Fruit fly (Drosophila melanogaster) whole organism, adult: ENCODE results near the gene mRpL9.

ENCODE experiments used
- CG14711 ChIP-seq: fragments of 200-800 bp; sonication (Bioruptor generic); optimal IDR thresholded peaks from 2 replicates; lab custom pipeline; 2018; ENCODE audit warnings: missing biosample characterization, mild to moderate bottlenecking, missing genetic modification characterization, moderate library complexity
- CG5204 ChIP-seq: fragments of 200-800 bp; sonication (Bioruptor generic); optimal IDR thresholded peaks from 2 replicates; lab custom pipeline; 2016; ENCODE audit warnings: missing biosample characterization, missing genetic modification characterization
- CG7045 ChIP-seq: fragments of 200-800 bp; sonication (Bioruptor generic); optimal IDR thresholded peaks from 2 replicates; lab custom pipeline; 2017; ENCODE audit warnings: missing biosample characterization, mild to moderate bottlenecking, missing genetic modification characterization
- Clk ChIP-seq: fragments of 200-800 bp; sonication (Bioruptor generic); optimal IDR thresholded peaks from 2 replicates; lab custom pipeline; 2017; ENCODE audit warnings: missing biosample characterization, missing genetic modification characterization
- Hr96 ChIP-seq: fragments of 200-800 bp; sonication (Bioruptor generic); optimal IDR thresholded peaks from 2 replicates; lab custom pipeline; 2016; ENCODE audit warnings: missing biosample characterization, missing genetic modification characterization
- Mnt ChIP-seq: fragments of 200-800 bp; sonication (Bioruptor generic); optimal IDR thresholded peaks from 2 replicates; lab custom pipeline; 2016; ENCODE audit warnings: missing biosample characterization, mild to moderate bottlenecking, missing genetic modification characterization
- cnc ChIP-seq, 2 experiments: fragments of >200 bp; optimal IDR thresholded peaks; 2 replicates each; lab custom pipeline; 2017
- kay ChIP-seq: fragments of 200-800 bp; sonication (Bioruptor generic); peaks from one replicate; lab custom pipeline; 2016; ENCODE audit warnings: missing biosample characterization, missing genetic modification characterization, borderline replicate concordance
- pad ChIP-seq: fragments of 200-800 bp; sonication (Bioruptor generic); optimal IDR thresholded peaks from 3 replicates; lab custom pipeline; 2017; ENCODE audit warnings: missing biosample characterization, missing genetic modification characterization, mild to moderate bottlenecking, moderate library complexity, missing genetic modification reagents

DNA sequence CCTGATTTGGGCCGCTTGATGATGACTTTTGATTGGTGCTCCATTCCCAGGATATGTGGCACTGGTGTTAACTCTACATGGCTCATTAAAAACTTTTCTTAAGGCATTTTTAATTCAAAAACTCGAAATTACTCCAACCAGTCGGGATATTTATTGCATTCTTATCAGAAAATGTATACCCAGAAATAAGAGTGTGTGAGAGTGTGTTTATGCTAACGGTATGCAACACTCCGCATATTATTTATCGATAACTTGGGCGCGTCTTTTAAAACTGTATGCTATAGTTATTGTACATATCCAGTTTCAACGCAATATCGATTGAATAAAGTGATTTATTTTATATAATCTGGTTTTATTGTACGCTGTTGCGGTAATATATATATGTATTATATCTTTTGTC lies 36.9 kb downstream of the mRpL9 start, which contains the start of gene CG34404:
- peak; percentile 10 for TF ChIP-seq Mnt (GFP tag; lab: Kevin White, UChicago)
- TF ChIP-seq CG5204 (GFP tag; lab: Kevin White, UChicago): no peak
- TF ChIP-seq Clk: no peak
- TF ChIP-seq pad (GFP tag; lab: Kevin White, UChicago): no peak
- TF ChIP-seq cnc (optimal IDR thresholded peaks at IDR 0.05; lab: Kevin White, UChicago): no peak
- no peak for TF ChIP-seq kay (GFP tag; lab: Kevin White, UChicago)
- TF ChIP-seq Hr96: no peak
- TF ChIP-seq CG14711: no peak
- no peak for TF ChIP-seq CG7045 (GFP tag; lab: Kevin White, UChicago)
